Worm (Caenorhabditis elegans) whole organism, L1 larva: Measurements from ENCODE around the gene B0285.6.

ENCODE experiments used
- C16A3.4 ChIP-seq: fragments of 150-350 bp; optimal IDR thresholded peaks from 2 replicates; lab custom pipeline; 2014; ENCODE audit warnings: missing biosample characterization, missing genetic modification characterization
- C34B4.2 ChIP-seq: sonication (generic microtip); optimal IDR thresholded peaks from 2 replicates; lab custom pipeline; 2017; ENCODE audit warnings: mild to moderate bottlenecking, missing genetic modification characterization, missing compliant biosample characterization
- F16B12.6 ChIP-seq: fragments of 150-350 bp; optimal IDR thresholded peaks from 2 replicates; lab custom pipeline; 2014; ENCODE audit warnings: missing biosample characterization, missing genetic modification characterization
- Y116A8C.19 ChIP-seq: sonication (generic microtip); optimal IDR thresholded peaks from 2 replicates; lab custom pipeline; 2016; ENCODE audit warnings: missing compliant biosample characterization, missing genetic modification characterization, borderline replicate concordance
- alr-1 ChIP-seq: fragments of 200-800 bp; sonication (Bioruptor generic); optimal IDR thresholded peaks from 2 replicates; lab custom pipeline; 2018; ENCODE audit warnings: borderline replicate concordance, mild to moderate bottlenecking, missing genetic modification characterization, missing compliant biosample characterization
- aly-2 ChIP-seq: fragments of 150-350 bp; optimal IDR thresholded peaks from 2 replicates; lab custom pipeline; 2014; ENCODE audit warnings: missing biosample characterization, missing genetic modification characterization
- blmp-1 ChIP-seq: fragments of 150-350 bp; optimal IDR thresholded peaks from 2 replicates; lab custom pipeline; 2014; ENCODE audit warnings: missing biosample characterization, missing genetic modification characterization
- ceh-63 ChIP-seq: fragments of 200-800 bp; sonication (Bioruptor generic); optimal IDR thresholded peaks from 2 replicates; lab custom pipeline; 2018; ENCODE audit warnings: mild to moderate bottlenecking, missing genetic modification characterization, missing compliant biosample characterization
- ceh-82 ChIP-seq, 3 experiments: fragments of 150-350 bp in 1 of 3; sonication (generic microtip) in 2 of 3; optimal IDR thresholded peaks; 2 replicates each; lab custom pipeline; 2014 to 2017; ENCODE audit warnings: missing biosample characterization in 3 of 3, missing genetic modification characterization in 3 of 3
- ceh-88 ChIP-seq: fragments of 200-800 bp; sonication (Bioruptor generic); IDR thresholded peaks from 2 replicates; pipeline ENCODE4 v1.3.6; 2022; ENCODE audit warnings: missing genetic modification characterization, missing compliant biosample characterization
- ces-1 ChIP-seq: fragments of 150-350 bp; optimal IDR thresholded peaks from 2 replicates; lab custom pipeline; 2014; ENCODE audit warnings: missing biosample characterization, missing genetic modification reagents, missing genetic modification characterization
- dpl-1 ChIP-seq, 3 experiments: fragments of 150-350 bp in 2 of 3; sonication (generic microtip) in 1 of 3; optimal IDR thresholded peaks; 2 replicates each; lab custom pipeline; 2014 to 2017; ENCODE audit warnings: missing biosample characterization in 3 of 3, missing genetic modification characterization in 3 of 3, missing genetic modification reagents in 3 of 3
- dsc-1 ChIP-seq: sonication (generic microtip); optimal IDR thresholded peaks from 2 replicates; lab custom pipeline; 2016; ENCODE audit warnings: mild to moderate bottlenecking, missing genetic modification characterization, missing compliant biosample characterization
- efl-1 ChIP-seq, 4 experiments: fragments of 150-350 bp; optimal IDR thresholded peaks in 3 of 4; peaks in 1 of 4; 1 replicate in 1 of 4; 2 replicates in 3 of 4; lab custom pipeline; 2014; ENCODE audit warnings: missing biosample characterization in 2 of 4, missing genetic modification characterization in 2 of 4, missing genetic modification reagents in 2 of 4
- egl-13 ChIP-seq: sonication (generic microtip); optimal IDR thresholded peaks from 2 replicates; lab custom pipeline; 2016; ENCODE audit warnings: missing genotype, missing genetic modification reagents, missing genetic modification characterization, missing compliant biosample characterization
- egl-27 ChIP-seq, 2 experiments: fragments of 150-350 bp in 1 of 2; sonication (generic microtip); optimal IDR thresholded peaks; 3 replicates each; lab custom pipeline; 2017 to 2018; ENCODE audit warnings: missing biosample characterization in 2 of 2, missing genetic modification characterization in 2 of 2, missing genetic modification reagents in 2 of 2
- elt-2 ChIP-seq: sonication (generic microtip); optimal IDR thresholded peaks from 2 replicates; lab custom pipeline; 2016; ENCODE audit warnings: missing genetic modification characterization, mild to moderate bottlenecking, inconsistent platforms, missing compliant biosample characterization, missing genetic modification reagents
- ets-5 ChIP-seq: fragments of 200-800 bp; sonication (Bioruptor generic); IDR thresholded peaks from 2 replicates; pipeline ENCODE4 v1.3.6; 2022; ENCODE audit warnings: missing genetic modification characterization, missing compliant biosample characterization
- fkh-10 ChIP-seq: sonication (generic microtip); optimal IDR thresholded peaks from 2 replicates; lab custom pipeline; 2017; ENCODE audit warnings: missing biosample characterization, missing genetic modification reagents, missing genetic modification characterization
- fkh-4 ChIP-seq: sonication (generic microtip); optimal IDR thresholded peaks from 2 replicates; lab custom pipeline; 2016; ENCODE audit warnings: missing compliant biosample characterization, missing genetic modification characterization, borderline replicate concordance
- fos-1 ChIP-seq: fragments of 150-350 bp; optimal IDR thresholded peaks from 2 replicates; lab custom pipeline; 2014; ENCODE audit warnings: missing biosample characterization, missing genetic modification characterization
- hlh-17 ChIP-seq: fragments of 200-800 bp; sonication (Bioruptor generic); optimal IDR thresholded peaks from 2 replicates; lab custom pipeline; 2018; ENCODE audit warnings: missing genetic modification characterization, mild to moderate bottlenecking, missing compliant biosample characterization, moderate library complexity, borderline replicate concordance
- hlh-4 ChIP-seq: sonication (generic microtip); optimal IDR thresholded peaks from 2 replicates; lab custom pipeline; 2016; ENCODE audit warnings: mild to moderate bottlenecking, missing genetic modification characterization, missing compliant biosample characterization
- irx-1 ChIP-seq: sonication (generic microtip); optimal IDR thresholded peaks from 2 replicates; lab custom pipeline; 2016; ENCODE audit warnings: missing genetic modification characterization, missing compliant biosample characterization
- isw-1 ChIP-seq: fragments of 200-800 bp; sonication (Bioruptor generic); IDR thresholded peaks from 2 replicates; pipeline ENCODE4 v1.3.6; 2022; ENCODE audit warnings: missing genetic modification characterization, missing compliant biosample characterization
- jun-1 ChIP-seq: fragments of 150-350 bp; optimal IDR thresholded peaks from 2 replicates; lab custom pipeline; 2014; ENCODE audit warnings: missing biosample characterization, missing genetic modification reagents, missing genetic modification characterization
- lin-14 ChIP-seq: fragments of 200-800 bp; sonication (Bioruptor generic); optimal IDR thresholded peaks from 2 replicates; lab custom pipeline; 2018; ENCODE audit warnings: mild to moderate bottlenecking, missing genetic modification characterization, moderate library complexity, missing compliant biosample characterization
- lin-15B ChIP-seq: fragments of 150-350 bp; sonication (generic microtip); optimal IDR thresholded peaks from 3 replicates; lab custom pipeline; 2014; ENCODE audit warnings: missing biosample characterization, missing genetic modification characterization
- lin-35 ChIP-seq, 2 experiments: fragments of 150-350 bp; optimal IDR thresholded peaks; 2 replicates each; lab custom pipeline; 2014; ENCODE audit warnings: missing biosample characterization in 2 of 2, missing genetic modification characterization in 2 of 2, missing genetic modification reagents in 2 of 2
- lin-39 ChIP-seq: fragments of 150-350 bp; optimal IDR thresholded peaks from 2 replicates; lab custom pipeline; 2014; ENCODE audit warnings: missing biosample characterization, missing genetic modification reagents, missing genetic modification characterization
- mef-2 ChIP-seq: fragments of 150-350 bp; optimal IDR thresholded peaks from 2 replicates; lab custom pipeline; 2014; ENCODE audit warnings: missing biosample characterization, missing genetic modification characterization
- nhr-11 ChIP-seq: fragments of 150-350 bp; optimal IDR thresholded peaks from 2 replicates; lab custom pipeline; 2014; ENCODE audit warnings: missing biosample characterization, missing genetic modification characterization
- nhr-12 ChIP-seq: sonication (generic microtip); optimal IDR thresholded peaks from 2 replicates; lab custom pipeline; 2017; ENCODE audit warnings: missing biosample characterization, missing genetic modification characterization
- nhr-19 ChIP-seq: fragments of 200-800 bp; sonication (Bioruptor generic); conservative IDR thresholded peaks from 2 replicates; pipeline ENCODE4 v1.3.6; 2022; ENCODE audit warnings: missing genetic modification characterization, missing compliant biosample characterization
- nhr-28 ChIP-seq: fragments of 150-350 bp; optimal IDR thresholded peaks from 2 replicates; lab custom pipeline; 2014; ENCODE audit warnings: missing biosample characterization, missing genetic modification characterization
- nhr-71 ChIP-seq: sonication (generic microtip); optimal IDR thresholded peaks from 2 replicates; lab custom pipeline; 2016; ENCODE audit warnings: mild to moderate bottlenecking, missing genetic modification characterization, moderate library complexity, missing compliant biosample characterization
- nhr-77 ChIP-seq: fragments of 150-350 bp; optimal IDR thresholded peaks from 2 replicates; lab custom pipeline; 2014; ENCODE audit warnings: missing biosample characterization, missing genetic modification characterization
- nhr-84 ChIP-seq: sonication (generic microtip); optimal IDR thresholded peaks from 2 replicates; lab custom pipeline; 2017; ENCODE audit warnings: missing biosample characterization, missing genetic modification characterization
- nhr-90 ChIP-seq: sonication (generic microtip); optimal IDR thresholded peaks from 2 replicates; lab custom pipeline; 2016; ENCODE audit warnings: mild to moderate bottlenecking, missing genetic modification characterization, missing compliant biosample characterization; ENCODE audit not compliant: poor library complexity
- pag-3 ChIP-seq: sonication (generic microtip); optimal IDR thresholded peaks from 2 replicates; lab custom pipeline; 2017; ENCODE audit warnings: missing genetic modification characterization, mild to moderate bottlenecking, missing compliant biosample characterization, antibody characterized with exemption, borderline replicate concordance; ENCODE audit not compliant: insufficient read depth
- pqm-1 ChIP-seq: sonication (generic microtip); optimal IDR thresholded peaks from 3 replicates; lab custom pipeline; 2017; ENCODE audit warnings: missing biosample characterization, missing genetic modification characterization
- skn-1 ChIP-seq: fragments of 150-350 bp; optimal IDR thresholded peaks from 2 replicates; lab custom pipeline; 2014; ENCODE audit warnings: missing biosample characterization, missing genetic modification characterization
- tbx-2 ChIP-seq: sonication (generic microtip); optimal IDR thresholded peaks from 2 replicates; lab custom pipeline; 2016; ENCODE audit warnings: missing genetic modification characterization, missing compliant biosample characterization
- unc-130 ChIP-seq: fragments of 150-350 bp; optimal IDR thresholded peaks from 2 replicates; lab custom pipeline; 2017; ENCODE audit warnings: missing biosample characterization, missing genetic modification characterization, inconsistent platforms
- unc-62 ChIP-seq: fragments of 150-350 bp; optimal IDR thresholded peaks from 2 replicates; lab custom pipeline; 2014; ENCODE audit warnings: missing biosample characterization, missing genetic modification reagents, missing genetic modification characterization
- unc-86 ChIP-seq: sonication (generic microtip); optimal IDR thresholded peaks from 2 replicates; lab custom pipeline; 2016; ENCODE audit warnings: missing genetic modification characterization, missing compliant biosample characterization
- unc-98 ChIP-seq: fragments of 200-800 bp; sonication (Bioruptor generic); IDR thresholded peaks from 2 replicates; pipeline ENCODE4 v1.3.6; 2022; ENCODE audit warnings: missing genetic modification characterization, missing compliant biosample characterization
- zag-1 ChIP-seq: fragments of 150-350 bp; optimal IDR thresholded peaks from 2 replicates; lab custom pipeline; 2014; ENCODE audit warnings: missing biosample characterization, missing genetic modification characterization

The B0285.6 gene

ce11 chrIII:4335614-4336013 is 14.3 kb upstream of the B0285.6 start (continued):
- peak in 1 of 2 experiments; percentile 48 for TF ChIP-seq efl-1 (optimal IDR thresholded peaks at IDR 0.05; lab: Kevin White, UChicago)
- TF ChIP-seq efl-1 (GFP tag; optimal IDR thresholded peaks at IDR 0.05 in 1 of 2; lab: Kevin White, UChicago), result peak; percentile 19 to 24
- TF ChIP-seq ceh-88 (GFP tag; lab: Robert Waterston, UW), result no peak
- no peak for TF ChIP-seq nhr-11 (tag; lab: Kevin White, UChicago)
- peak; percentile 40 for TF ChIP-seq unc-86
- no peak for TF ChIP-seq fos-1 (tag; lab: Kevin White, UChicago)
- no peak for TF ChIP-seq elt-2 (tag; lab: Kevin White, UChicago)
- TF ChIP-seq ceh-82 (tag; optimal IDR thresholded peaks at IDR 0.05; lab: Kevin White, UChicago), result peak in 2 of 3 experiments; percentile 36 to 41
- no peak for TF ChIP-seq nhr-90 (tag; lab: Kevin White, UChicago)
- no peak for TF ChIP-seq aly-2
- peak; percentile 39; the same call in 1 of the 2 replicates for TF ChIP-seq isw-1 (GFP tag; lab: Robert Waterston, UW)
- TF ChIP-seq nhr-71 (tag; lab: Kevin White, UChicago), result peak; percentile 34
- TF ChIP-seq irx-1 (tag; lab: Kevin White, UChicago), result no peak
- TF ChIP-seq jun-1, result peak; percentile 41
- peak; percentile 86 for TF ChIP-seq lin-14 (GFP tag; lab: Kevin White, UChicago)
- TF ChIP-seq unc-130 (tag; lab: Kevin White, UChicago), result no peak
- no peak for TF ChIP-seq F16B12.6 (tag; lab: Kevin White, UChicago)
- TF ChIP-seq lin-35 (GFP tag; optimal IDR thresholded peaks at IDR 0.05; lab: Kevin White, UChicago), result peak in 1 of 2 experiments; percentile 37
- no peak for TF ChIP-seq nhr-19 (GFP tag; lab: Robert Waterston, UW)
- no peak for TF ChIP-seq mef-2 (tag; lab: Kevin White, UChicago)
- TF ChIP-seq tbx-2 (tag; lab: Kevin White, UChicago), result no peak

DNA sequence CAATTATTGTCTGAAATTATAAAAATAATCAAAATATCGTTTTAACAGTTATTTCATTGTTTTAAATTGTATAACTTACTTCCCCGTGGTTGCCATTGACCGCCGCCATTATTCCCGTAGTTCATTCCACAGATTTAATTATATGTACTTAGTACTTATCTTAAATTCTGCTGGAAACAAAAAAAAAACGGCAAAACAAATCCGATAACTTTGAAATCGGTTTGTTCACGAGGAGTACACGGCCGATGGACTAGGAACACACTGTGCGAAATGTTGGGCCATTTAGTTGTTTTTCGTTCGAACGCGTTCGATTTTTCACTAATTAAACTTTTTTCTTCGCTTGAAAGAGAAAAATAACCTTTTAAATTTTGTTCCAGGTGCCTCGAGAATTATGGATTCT is 6.8 kb upstream of the B0285.6 start, which contains the start of the genes B0285.3 and lcmt-1:
Gene B0285.3 (minus strand): TSS at position 267 of the 400 bp plus-strand sequence.
Gene lcmt-1 (plus strand): TSS at position 377 of the 400 bp plus-strand sequence.
- TF ChIP-seq ceh-63 (no peak), nhr-71 (tag; lab: Kevin White, UChicago) (peak; percentile 73), hlh-4 (tag; lab: Kevin White, UChicago) (peak; percentile 42), ets-5 (no peak), fkh-4 (tag; lab: Kevin White, UChicago) (peak; percentile 75), pqm-1 (tag; lab: Kevin White, UChicago) (no peak), nhr-84 (no peak), mef-2 (tag; lab: Kevin White, UChicago) (no peak), lin-15B (peak; percentile 3), unc-62 (no peak), C34B4.2 (tag; lab: Kevin White, UChicago) (no peak), tbx-2 (tag; lab: Kevin White, UChicago) (peak; percentile 69), fos-1 (tag; lab: Kevin White, UChicago) (no peak), ces-1 (no peak), zag-1 (no peak), fkh-10 (GFP tag; lab: Kevin White, UChicago) (no peak), lin-35 (GFP tag; optimal IDR thresholded peaks at IDR 0.05; lab: Kevin White, UChicago) (peak; percentile 31 to 50), lin-14 (GFP tag; lab: Kevin White, UChicago) (peak; percentile 87), blmp-1 (tag; lab: Kevin White, UChicago) (peak; percentile 31), Y116A8C.19 (tag; lab: Kevin White, UChicago) (no peak), alr-1 (tag; lab: Kevin White, UChicago) (no peak), nhr-12 (tag; lab: Kevin White, UChicago) (no peak), nhr-77 (tag; lab: Kevin White, UChicago) (no peak), dpl-1 (GFP tag; optimal IDR thresholded peaks at IDR 0.05; lab: Kevin White, UChicago) (peak; percentile 24 to 60 (median 50)), C16A3.4 (tag; lab: Kevin White, UChicago) (no peak), egl-13 (peak; percentile 41), nhr-11 (tag; lab: Kevin White, UChicago) (no peak), hlh-17 (GFP tag; lab: Kevin White, UChicago) (no peak), egl-27 (tag; optimal IDR thresholded peaks at IDR 0.05; lab: Kevin White, UChicago) (no peak), nhr-28 (tag; lab: Kevin White, UChicago) (no peak), skn-1 (tag; lab: Kevin White, UChicago) (peak; percentile 33), ceh-88 (GFP tag; lab: Robert Waterston, UW) (no peak), efl-1 (optimal IDR thresholded peaks at IDR 0.05; lab: Kevin White, UChicago) (peak; percentile 37 to 63), efl-1 (GFP tag; optimal IDR thresholded peaks at IDR 0.05 in 1 of 2; lab: Kevin White, UChicago) (peak; percentile 63 to 95), dsc-1 (tag; lab: Kevin White, UChicago) (peak; percentile 75), lin-39 (tag; lab: Kevin White, UChicago) (no peak), nhr-19 (GFP tag; lab: Robert Waterston, UW) (peak; percentile 49), unc-98 (GFP tag; lab: Robert Waterston, UW) (no peak), F16B12.6 (tag; lab: Kevin White, UChicago) (peak; percentile 24), pag-3 (tag; lab: Kevin White, UChicago) (no peak), elt-2 (tag; lab: Kevin White, UChicago) (no peak)
